Worm (Caenorhabditis elegans): ENCODE results near the gene fbxb-22.

DNA sequence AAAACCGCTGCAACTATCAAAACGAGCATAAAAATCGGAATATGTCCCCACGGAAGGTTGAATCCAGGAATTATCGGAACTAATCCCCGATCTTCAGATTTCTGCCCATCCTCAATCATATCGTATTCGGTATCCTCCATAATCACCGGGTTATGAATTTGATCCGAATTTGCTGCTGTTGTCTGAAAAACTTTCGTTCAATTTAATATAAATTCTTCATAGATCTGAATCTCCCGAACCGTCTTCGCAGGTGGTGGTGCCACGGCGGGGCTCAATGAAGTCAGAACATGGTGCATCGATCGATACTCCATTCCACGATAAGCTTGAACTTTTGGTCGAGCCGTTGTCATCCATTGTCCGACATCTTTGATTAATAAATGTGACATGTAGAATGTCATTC lies 26.7 kb downstream of the fbxb-22 start:
- TF ChIP-seq ref-1 (GFP tag; conservative IDR thresholded peaks at IDR 0.05): no peak
- TF ChIP-seq flt-1 (GFP tag; IDR thresholded peaks at IDR 0.05): no peak
- no peak for TF ChIP-seq tab-1 (GFP tag; IDR thresholded peaks at IDR 0.05)
- TF ChIP-seq T22C8.4 (GFP tag; IDR thresholded peaks at IDR 0.05): no peak
- no peak for TF ChIP-seq cog-1 (tag; optimal IDR thresholded peaks at IDR 0.05)
- no peak for TF ChIP-seq ztf-29 (GFP tag; IDR thresholded peaks at IDR 0.05)
- no peak for TF ChIP-seq med-1 (GFP tag; optimal IDR thresholded peaks at IDR 0.05; ENCODE audit: insufficient read depth)
- no peak for TF ChIP-seq klf-2 (GFP tag; conservative IDR thresholded peaks at IDR 0.05)
- TF ChIP-seq ztf-23 (GFP tag; IDR thresholded peaks at IDR 0.05): no peak

Measured in whole organism, midembryonic.